Fruit fly (Drosophila melanogaster) whole organism, embryonic: Measurements from ENCODE around the gene CG18302.

Source experiments
- Abd-B ChIP-seq: fragments of 200-800 bp; sonication (Bioruptor generic); optimal IDR thresholded peaks from 2 replicates; lab custom pipeline; 2018; ENCODE audit warnings: missing biosample characterization, mild to moderate bottlenecking, missing genetic modification characterization, moderate library complexity
- Atf3 ChIP-seq: fragments of 200-800 bp; sonication (Bioruptor generic); optimal IDR thresholded peaks from 3 replicates; lab custom pipeline; 2016; ENCODE audit warnings: missing biosample characterization, missing genetic modification characterization
- Bdp1 ChIP-seq: fragments of 200-800 bp; sonication (Bioruptor generic); optimal IDR thresholded peaks from 3 replicates; lab custom pipeline; 2016; ENCODE audit warnings: missing biosample characterization, missing genetic modification characterization
- Bteb2 ChIP-seq: fragments of 200-800 bp; sonication (Bioruptor generic); optimal IDR thresholded peaks from 2 replicates; lab custom pipeline; 2016; ENCODE audit warnings: missing biosample characterization, missing genetic modification characterization
- CG10959 ChIP-seq: fragments of 200-800 bp; sonication (Bioruptor generic); IDR thresholded peaks from 2 replicates; pipeline ENCODE4 v1.3.6; 2022; ENCODE audit warnings: missing biosample characterization, missing genetic modification characterization
- CG11247 ChIP-seq: fragments of 200-800 bp; sonication (Bioruptor generic); IDR thresholded peaks from 2 replicates; pipeline ENCODE4 v1.3.6; 2022; ENCODE audit warnings: missing biosample characterization, missing genetic modification characterization
- CG12219 ChIP-seq: fragments of 200-800 bp; sonication (Bioruptor generic); optimal IDR thresholded peaks from 3 replicates; lab custom pipeline; 2018; ENCODE audit warnings: missing biosample characterization, mild to moderate bottlenecking, missing genetic modification characterization
- CG13624 ChIP-seq: fragments of 200-800 bp; sonication (Bioruptor generic); optimal IDR thresholded peaks from 2 replicates; lab custom pipeline; 2016; ENCODE audit warnings: missing biosample characterization, missing genetic modification characterization
- CG13775 ChIP-seq: fragments of 200-800 bp; sonication (Bioruptor generic); optimal IDR thresholded peaks from 3 replicates; lab custom pipeline; 2017; ENCODE audit warnings: missing biosample characterization, mild to moderate bottlenecking, missing genetic modification characterization
- CG14667 ChIP-seq: fragments of 200-800 bp; sonication (Bioruptor generic); IDR thresholded peaks from 2 replicates; pipeline ENCODE4 v1.3.6; 2022; ENCODE audit warnings: missing biosample characterization, missing genetic modification characterization
- CG17568 ChIP-seq: fragments of 200-800 bp; sonication (Bioruptor generic); optimal IDR thresholded peaks from 2 replicates; lab custom pipeline; 2018; ENCODE audit warnings: missing biosample characterization, mild to moderate bottlenecking, missing genetic modification characterization, moderate library complexity
- CG17612 ChIP-seq: fragments of 200-800 bp; sonication (Bioruptor generic); IDR thresholded peaks from 2 replicates; pipeline ENCODE4 v1.3.6; 2022; ENCODE audit warnings: missing biosample characterization, missing genetic modification characterization
- CG17829 ChIP-seq: fragments of 200-800 bp; optimal IDR thresholded peaks from 2 replicates; lab custom pipeline; 2019; ENCODE audit warnings: missing biosample characterization, mild to moderate bottlenecking, missing genetic modification characterization, moderate library complexity
- CG1792 ChIP-seq: fragments of 200-800 bp; sonication (Bioruptor generic); optimal IDR thresholded peaks from 2 replicates; lab custom pipeline; 2016; ENCODE audit warnings: missing biosample characterization, missing genetic modification characterization
- CG2678 ChIP-seq: fragments of 200-800 bp; sonication (Bioruptor generic); optimal IDR thresholded peaks from 3 replicates; lab custom pipeline; 2019; ENCODE audit warnings: missing biosample characterization, mild to moderate bottlenecking, missing genetic modification characterization, moderate library complexity
- CG3995 ChIP-seq: fragments of 200-800 bp; sonication (Bioruptor generic); optimal IDR thresholded peaks from 3 replicates; lab custom pipeline; 2016; ENCODE audit warnings: missing biosample characterization, missing genetic modification characterization
- CG4707 ChIP-seq: fragments of 200-800 bp; sonication (Bioruptor generic); optimal IDR thresholded peaks from 2 replicates; lab custom pipeline; 2018; ENCODE audit warnings: missing biosample characterization, mild to moderate bottlenecking, missing genetic modification characterization, moderate library complexity
- CG5180 ChIP-seq: fragments of 200-800 bp; sonication (Bioruptor generic); optimal IDR thresholded peaks from 3 replicates; lab custom pipeline; 2017; ENCODE audit warnings: missing biosample characterization, missing genetic modification characterization, mild to moderate bottlenecking, moderate library complexity, missing genetic modification reagents
- CG6765 ChIP-seq: fragments of 200-800 bp; sonication (Bioruptor generic); optimal IDR thresholded peaks from 3 replicates; lab custom pipeline; 2017; ENCODE audit warnings: missing biosample characterization, mild to moderate bottlenecking, missing genetic modification characterization
- CG8089 ChIP-seq: fragments of 200-800 bp; sonication (Bioruptor generic); optimal IDR thresholded peaks from 3 replicates; lab custom pipeline; 2016; ENCODE audit warnings: missing biosample characterization, missing genetic modification characterization
- CG8944 ChIP-seq: fragments of 200-800 bp; sonication (Bioruptor generic); optimal IDR thresholded peaks from 3 replicates; lab custom pipeline; 2016; ENCODE audit warnings: missing biosample characterization, missing genetic modification characterization
- CG9609 ChIP-seq: fragments of 200-800 bp; sonication (Bioruptor generic); optimal IDR thresholded peaks from 3 replicates; lab custom pipeline; 2016; ENCODE audit warnings: missing biosample characterization, missing genetic modification characterization
- E2f2 ChIP-seq: fragments of 200-800 bp; sonication (Bioruptor generic); IDR thresholded peaks from 2 replicates; pipeline ENCODE4 v1.3.6; 2022; ENCODE audit warnings: missing biosample characterization, missing genetic modification characterization
- Ets65A ChIP-seq: fragments of 200-800 bp; sonication (Bioruptor generic); peaks from one replicate; lab custom pipeline; 2016; ENCODE audit warnings: missing biosample characterization, missing genetic modification characterization
- Fer2 ChIP-seq: fragments of 200-800 bp; sonication (Bioruptor generic); optimal IDR thresholded peaks from 2 replicates; lab custom pipeline; 2018; ENCODE audit warnings: missing biosample characterization, mild to moderate bottlenecking, missing genetic modification characterization, moderate library complexity
- Hr51 ChIP-seq, 2 experiments: fragments of 200-800 bp; sonication (Bioruptor generic); optimal IDR thresholded peaks; 2 replicates in 1 of 2; 3 replicates in 1 of 2; lab custom pipeline; 2016 to 2018; ENCODE audit warnings: missing biosample characterization in 2 of 2, missing genetic modification characterization in 2 of 2, mild to moderate bottlenecking in 1 of 2, moderate library complexity in 1 of 2
- Jarid2 ChIP-seq: fragments of 200-800 bp; sonication (Bioruptor generic); optimal IDR thresholded peaks from 3 replicates; lab custom pipeline; 2017; ENCODE audit warnings: mild to moderate bottlenecking, missing biosample characterization, missing genetic modification reagents, missing genetic modification characterization
- Max ChIP-seq: fragments of 200-800 bp; sonication (Bioruptor generic); optimal IDR thresholded peaks from 2 replicates; lab custom pipeline; 2016; ENCODE audit warnings: missing biosample characterization, mild to moderate bottlenecking, missing genetic modification characterization
- Ptx1 ChIP-seq: fragments of 200-800 bp; sonication (Bioruptor generic); IDR thresholded peaks from 2 replicates; pipeline ENCODE4 v1.3.6; 2022; ENCODE audit warnings: missing biosample characterization, missing genetic modification characterization
- Tbp ChIP-seq: fragments of >200 bp; optimal IDR thresholded peaks from 2 replicates; lab custom pipeline; 2018; ENCODE audit warnings: missing biosample characterization, missing genetic modification characterization
- ap ChIP-seq: fragments of 200-800 bp; sonication (Bioruptor generic); IDR thresholded peaks from 2 replicates; pipeline ENCODE4 v1.3.6; 2022; ENCODE audit warnings: missing biosample characterization, missing genetic modification characterization
- bbx ChIP-seq: fragments of 200-800 bp; sonication (Bioruptor generic); IDR thresholded peaks from 2 replicates; pipeline ENCODE4 v1.3.6; 2022; ENCODE audit warnings: missing biosample characterization, missing genetic modification characterization; ENCODE audit not compliant: partially characterized antibody
- bsh ChIP-seq, 2 experiments: fragments of 200-800 bp; sonication (Bioruptor generic); optimal IDR thresholded peaks; 2 replicates each; lab custom pipeline; 2017 to 2018; ENCODE audit warnings: mild to moderate bottlenecking in 2 of 2, missing biosample characterization in 2 of 2, missing genetic modification characterization in 2 of 2, moderate library complexity in 1 of 2
- chif ChIP-seq, 2 experiments: fragments of 200-800 bp; sonication (Bioruptor generic); optimal IDR thresholded peaks; 3 replicates each; lab custom pipeline; 2016; ENCODE audit warnings: missing biosample characterization in 2 of 2, missing genetic modification characterization in 2 of 2
- crp ChIP-seq, 2 experiments: fragments of 200-800 bp; sonication (Bioruptor generic); optimal IDR thresholded peaks; 2 replicates in 1 of 2; 3 replicates in 1 of 2; lab custom pipeline; 2017; ENCODE audit warnings: missing biosample characterization in 2 of 2, missing genetic modification characterization in 2 of 2, mild to moderate bottlenecking in 1 of 2, moderate library complexity in 1 of 2
- danr ChIP-seq: fragments of 200-800 bp; sonication (Bioruptor generic); IDR thresholded peaks from 2 replicates; pipeline ENCODE4 v1.3.6; 2022; ENCODE audit warnings: missing biosample characterization, missing genetic modification characterization
- emc ChIP-seq: fragments of 200-800 bp; sonication (Bioruptor generic); optimal IDR thresholded peaks from 2 replicates; lab custom pipeline; 2016; ENCODE audit warnings: missing biosample characterization, missing genetic modification characterization
- gem ChIP-seq: fragments of 200-800 bp; sonication (Bioruptor generic); optimal IDR thresholded peaks from 2 replicates; lab custom pipeline; 2019; ENCODE audit warnings: missing biosample characterization, mild to moderate bottlenecking, missing genetic modification characterization, moderate library complexity
- ind ChIP-seq: fragments of 200-800 bp; sonication (Bioruptor generic); optimal IDR thresholded peaks from 3 replicates; lab custom pipeline; 2016; ENCODE audit warnings: missing biosample characterization, missing genetic modification characterization
- peb ChIP-seq: fragments of 200-800 bp; sonication (Bioruptor generic); IDR thresholded peaks from 2 replicates; pipeline ENCODE4 v1.3.6; 2022; ENCODE audit warnings: missing biosample characterization, missing genetic modification characterization
- ranshi ChIP-seq: fragments of 200-800 bp; sonication (Bioruptor generic); IDR thresholded peaks from 2 replicates; pipeline ENCODE4 v1.3.6; 2022; ENCODE audit warnings: missing biosample characterization, missing genetic modification characterization
- sd ChIP-seq: fragments of 200-800 bp; sonication (Bioruptor generic); optimal IDR thresholded peaks from 3 replicates; lab custom pipeline; 2018; ENCODE audit warnings: missing biosample characterization, mild to moderate bottlenecking, missing genetic modification characterization, moderate library complexity
- sob ChIP-seq: fragments of 200-800 bp; sonication (Bioruptor generic); IDR thresholded peaks from 2 replicates; pipeline ENCODE4 v1.3.6; 2022; ENCODE audit warnings: missing biosample characterization, missing genetic modification characterization
- tin ChIP-seq: fragments of 200-800 bp; sonication (Bioruptor generic); optimal IDR thresholded peaks from 3 replicates; lab custom pipeline; 2016; ENCODE audit warnings: missing biosample characterization, missing genetic modification characterization
- unpg ChIP-seq: fragments of 200-800 bp; sonication (Bioruptor generic); optimal IDR thresholded peaks from 3 replicates; lab custom pipeline; 2018; ENCODE audit warnings: missing biosample characterization, mild to moderate bottlenecking, missing genetic modification characterization, moderate library complexity
- wek ChIP-seq: fragments of 200-800 bp; sonication (Bioruptor generic); optimal IDR thresholded peaks from 3 replicates; lab custom pipeline; 2018; ENCODE audit warnings: missing biosample characterization, mild to moderate bottlenecking, missing genetic modification characterization, moderate library complexity

CG18302 gene

dm6 chr2L:10515553-10516174, 18.5 kb upstream of the CG18302 start (continued):
- no peak for TF ChIP-seq CG4707 (GFP tag; lab: Kevin White, UChicago)
- peak; percentile 0 for TF ChIP-seq gem (tag; lab: Kevin White, UChicago)
- no peak for TF ChIP-seq E2f2 (GFP tag; lab: Robert Waterston, UW)
- no peak for TF ChIP-seq CG1792 (GFP tag; lab: Kevin White, UChicago)
- TF ChIP-seq CG17612, result no peak
- no peak for TF ChIP-seq ap

dm6 chr2L:10516470-10517048, 17.6 kb upstream of the CG18302 start:
- peak; percentile 14 for TF ChIP-seq Bteb2 (GFP tag; lab: Kevin White, UChicago)
- TF ChIP-seq danr (GFP tag; lab: Robert Waterston, UW), result 0 out of 2 replicates have a peak, but pooled peaks have one; percentile 20
- TF ChIP-seq wek (GFP tag; lab: Kevin White, UChicago), result peak; percentile 35
- TF ChIP-seq CG10959 (GFP tag; lab: Robert Waterston, UW), result no peak
- TF ChIP-seq CG12219 (GFP tag; lab: Kevin White, UChicago), result peak; percentile 45
- TF ChIP-seq peb (GFP tag; lab: Robert Waterston, UW), result 0 out of 2 replicates have a peak, but pooled peaks have one; percentile 11
- peak; percentile 6 for TF ChIP-seq Max
- peak; percentile 22 for TF ChIP-seq sd (tag; lab: Kevin White, UChicago)
- TF ChIP-seq Fer2, result no peak
- peak; percentile 20 for TF ChIP-seq ind (GFP tag; lab: Kevin White, UChicago)
- no peak for TF ChIP-seq CG17829 (tag; lab: Kevin White, UChicago)
- peak; percentile 8 for TF ChIP-seq Abd-B (GFP tag; lab: Kevin White, UChicago)
- TF ChIP-seq ranshi, result peak; percentile 4
- peak; percentile 15 to 54 for TF ChIP-seq bsh (GFP tag; optimal IDR thresholded peaks at IDR 0.05; lab: Kevin White, UChicago)
- TF ChIP-seq emc (GFP tag; lab: Kevin White, UChicago), result no peak
- no peak for TF ChIP-seq CG3995 (GFP tag; lab: Kevin White, UChicago)
- peak; percentile 35 to 44 for TF ChIP-seq chif (GFP tag; optimal IDR thresholded peaks at IDR 0.05; lab: Kevin White, UChicago)
- no peak for TF ChIP-seq CG4707 (GFP tag; lab: Kevin White, UChicago)
- TF ChIP-seq Atf3 (GFP tag; lab: Kevin White, UChicago), result peak; percentile 35
- 0 out of 2 replicates have a peak, but pooled peaks have one; percentile 50 for TF ChIP-seq CG11247 (GFP tag; lab: Robert Waterston, UW)
- TF ChIP-seq Bdp1 (GFP tag; lab: Kevin White, UChicago), result peak; percentile 21
- TF ChIP-seq unpg, result peak; percentile 12
- TF ChIP-seq crp (GFP tag; optimal IDR thresholded peaks at IDR 0.05; lab: Kevin White, UChicago), result peak; percentile 35 to 91
- peak; percentile 38; the same call in 1 of the 2 replicates for TF ChIP-seq sob (GFP tag; lab: Robert Waterston, UW)
- peak; percentile 43 for TF ChIP-seq CG13775 (GFP tag; lab: Kevin White, UChicago)
- TF ChIP-seq CG14667 (GFP tag; lab: Robert Waterston, UW), result no peak
- TF ChIP-seq CG2678, result peak; percentile 35
- TF ChIP-seq Hr51 (GFP tag; optimal IDR thresholded peaks at IDR 0.05; lab: Kevin White, UChicago), result peak in 1 of 2 experiments; percentile 40
- TF ChIP-seq CG8944 (GFP tag; lab: Kevin White, UChicago), result peak; percentile 13
- no peak for TF ChIP-seq Tbp
- TF ChIP-seq CG5180 (GFP tag; lab: Kevin White, UChicago), result peak; percentile 17
- TF ChIP-seq tin, result no peak
- peak; percentile 62 for TF ChIP-seq CG6765
- TF ChIP-seq Jarid2 (GFP tag; lab: Kevin White, UChicago), result peak; percentile 94
- peak; percentile 28 for TF ChIP-seq CG9609 (GFP tag; lab: Kevin White, UChicago)
- peak; percentile 60 for TF ChIP-seq CG13624
- peak; percentile 89 for TF ChIP-seq Ets65A (GFP tag; lab: Kevin White, UChicago)
- TF ChIP-seq bbx, result peak; percentile 48; the same call in 1 of the 2 replicates
- TF ChIP-seq CG17568 (GFP tag; lab: Kevin White, UChicago), result peak; percentile 23
- TF ChIP-seq CG8089 (GFP tag; lab: Kevin White, UChicago), result no peak
- TF ChIP-seq CG17612, result 0 out of 2 replicates have a peak, but pooled peaks have one; percentile 14
- TF ChIP-seq Ptx1 (GFP tag; lab: Robert Waterston, UW), result peak; percentile 34; the same call in 1 of the 2 replicates
